Worm (Caenorhabditis elegans): Measurements from ENCODE around the gene twk-45.
"Not testable (repeated sequence)": the region's sequence is repeated elsewhere in the genome, so short reads cannot be mapped to it uniquely, and the experiment has no call there.

Gene twk-45

ce11 chrIII:2801800-2802515 lies at the start of gene twk-45, which contains the start of gene Y71H2AM.25:
Gene twk-45 (minus strand): TSS chrIII:2801900.
Gene Y71H2AM.25 (plus strand): TSS chrIII:2802465.
- TF ChIP-seq dao-5 (tag; optimal IDR thresholded peaks at IDR 0.05), result no peak
- TF ChIP-seq him-1 (tag; optimal IDR thresholded peaks at IDR 0.05), result no peak

ce11 chrIII:2846747-2847146 lies 45.0 kb upstream of the twk-45 start, which contains the start of gene H34I24.1:
Gene H34I24.1 (plus strand): TSS chrIII:2847047.
- not testable (repeated sequence) for TF ChIP-seq W03F9.2, dao-5, him-1 (tag; optimal IDR thresholded peaks at IDR 0.05)

- TF ChIP-seq him-1 (tag; optimal IDR thresholded peaks at IDR 0.05) (no peak), W03F9.2 (tag; optimal IDR thresholded peaks at IDR 0.05) (no peak), dao-5 (tag; optimal IDR thresholded peaks at IDR 0.05) (no peak)
Measured at ce11 chrIII:2841856-2842373, 40.2 kb upstream of the twk-45 start, which contains the start of gene H34I24.2. Gene H34I24.2 (plus strand): TSS chrIII:2842044.

- no peak for TF ChIP-seq W03F9.2 (tag; optimal IDR thresholded peaks at IDR 0.05)
Measured at ce11 chrIII:2840877-2841540, 39.3 kb upstream of the twk-45 start, which contains the start of gene Y71H2AR.2. Gene Y71H2AR.2 (minus strand): TSS chrIII:2840927.

- TF ChIP-seq him-1 (tag; optimal IDR thresholded peaks at IDR 0.05) (no peak), W03F9.2 (tag; optimal IDR thresholded peaks at IDR 0.05) (no peak), dao-5 (tag; optimal IDR thresholded peaks at IDR 0.05) (no peak)
Measured at ce11 chrIII:2836339-2836738, 34.6 kb upstream of the twk-45 start, which contains the start of gene josd-1. Gene josd-1 (plus strand): TSS chrIII:2836639.

- TF ChIP-seq dao-5 (tag; optimal IDR thresholded peaks at IDR 0.05) (no peak), him-1 (tag; optimal IDR thresholded peaks at IDR 0.05) (no peak), W03F9.2 (tag; optimal IDR thresholded peaks at IDR 0.05) (no peak)
Measured at ce11 chrIII:2834998-2835397, 33.3 kb upstream of the twk-45 start.

- TF ChIP-seq dao-5 (tag; optimal IDR thresholded peaks at IDR 0.05) (no peak), W03F9.2 (tag; optimal IDR thresholded peaks at IDR 0.05) (no peak), him-1 (tag; optimal IDR thresholded peaks at IDR 0.05) (no peak)
Measured at ce11 chrIII:2834363-2834762, 32.7 kb upstream of the twk-45 start, which contains the start of gene txdc-17. Gene txdc-17 (plus strand): TSS chrIII:2834663.

ce11 chrIII:2832483-2832882 lies 30.8 kb upstream of the twk-45 start, which contains the start of gene Y71H2AM.29:
Gene Y71H2AM.29 (plus strand): TSS chrIII:2832783.
- no peak for TF ChIP-seq dao-5 (tag; optimal IDR thresholded peaks at IDR 0.05)
- TF ChIP-seq W03F9.2 (tag; optimal IDR thresholded peaks at IDR 0.05), result no peak
- no peak for TF ChIP-seq him-1 (tag; optimal IDR thresholded peaks at IDR 0.05)

ce11 chrIII:2826770-2827169 lies 25.1 kb upstream of the twk-45 start, which contains the start of gene Y71H2AM.1:
Gene Y71H2AM.1 (plus strand): TSS chrIII:2827070.
- TF ChIP-seq dao-5 (tag; optimal IDR thresholded peaks at IDR 0.05) (no peak), him-1 (tag; optimal IDR thresholded peaks at IDR 0.05) (no peak), W03F9.2 (tag; optimal IDR thresholded peaks at IDR 0.05) (no peak)

ce11 chrIII:2818980-2819379 lies 17.3 kb upstream of the twk-45 start, which contains the start of gene pipp-4P:
Gene pipp-4P (plus strand): TSS chrIII:2819280.
- no peak for TF ChIP-seq dao-5 (tag; optimal IDR thresholded peaks at IDR 0.05)
- TF ChIP-seq W03F9.2 (tag; optimal IDR thresholded peaks at IDR 0.05), result no peak
- TF ChIP-seq him-1 (tag; optimal IDR thresholded peaks at IDR 0.05), result no peak

ce11 chrIII:2817847-2818246 lies 16.1 kb upstream of the twk-45 start:
- TF ChIP-seq dao-5 (tag; optimal IDR thresholded peaks at IDR 0.05), result no peak

- TF ChIP-seq dao-5 (tag; optimal IDR thresholded peaks at IDR 0.05) (no peak), W03F9.2 (tag; optimal IDR thresholded peaks at IDR 0.05) (no peak), him-1 (tag; optimal IDR thresholded peaks at IDR 0.05) (no peak)
Measured at ce11 chrIII:2816205-2816923, 14.7 kb upstream of the twk-45 start.

- peak; percentile 77 for TF ChIP-seq W03F9.2 (tag; optimal IDR thresholded peaks at IDR 0.05)
- TF ChIP-seq him-1 (tag; optimal IDR thresholded peaks at IDR 0.05), result no peak
Measured at ce11 chrIII:2814919-2815554, 13.3 kb upstream of the twk-45 start, which contains the start of gene tufm-1. Gene tufm-1 (minus strand): TSS chrIII:2814969.

Data from whole organism, L4/young adult.